Fruit fly (Drosophila melanogaster) whole organism, wandering third instar larva: Measurements from ENCODE around the gene CG34008.

Experiments used
- Abd-B ChIP-seq: fragments of >200 bp; optimal IDR thresholded peaks from 2 replicates; lab custom pipeline; 2017; ENCODE audit warnings: missing biosample characterization, missing genetic modification characterization
- HLH106 ChIP-seq: fragments of 200-800 bp; optimal IDR thresholded peaks from 3 replicates; lab custom pipeline; 2019; ENCODE audit warnings: missing biosample characterization, mild to moderate bottlenecking, missing genetic modification characterization, moderate library complexity
- foxo ChIP-seq, 2 experiments: fragments of 200-800 bp; sonication (Bioruptor generic); optimal IDR thresholded peaks; 2 replicates in 1 of 2; 3 replicates in 1 of 2; lab custom pipeline; 2016 to 2017; ENCODE audit warnings: missing biosample characterization in 2 of 2, missing genetic modification characterization in 2 of 2

DNA sequence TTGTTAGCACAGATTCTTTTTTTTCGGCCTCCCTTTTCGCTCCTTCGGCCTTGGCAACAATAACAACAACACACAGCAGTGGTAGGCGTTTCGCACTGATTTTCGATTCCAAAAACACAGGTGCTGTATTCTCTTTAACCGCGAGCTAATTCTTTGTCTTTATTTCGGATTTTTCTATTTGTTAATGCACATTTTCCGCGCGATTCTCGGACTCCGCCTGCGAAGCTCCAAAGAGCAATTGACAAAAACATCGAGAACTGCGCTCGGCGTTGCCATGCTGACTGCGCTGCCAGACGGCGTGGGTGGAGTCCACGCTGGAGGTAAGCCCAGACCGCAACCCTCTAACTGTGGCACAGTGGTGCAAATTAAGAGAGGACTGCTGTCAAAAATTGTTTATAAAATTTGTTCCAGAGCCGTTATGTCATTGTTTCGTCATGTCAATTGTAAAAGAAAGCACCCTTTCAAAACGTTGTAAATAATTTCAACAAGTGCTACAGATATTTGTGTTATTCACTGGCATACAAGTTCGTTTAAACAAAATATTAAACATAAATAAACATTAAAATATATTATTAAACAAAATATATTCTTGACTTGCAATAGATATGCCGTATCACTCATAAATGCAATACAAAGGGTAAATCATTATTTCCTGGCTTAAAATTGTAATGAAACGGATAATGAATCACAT lies 23.8 kb downstream of the CG34008 start, which contains the start of the genes DPCoAC and CG5180:
- peak; percentile 34 to 44 for TF ChIP-seq foxo (GFP tag; optimal IDR thresholded peaks at IDR 0.05; lab: Kevin White, UChicago)
- no peak for TF ChIP-seq Abd-B (GFP tag; lab: Kevin White, UChicago)
- peak; percentile 63 for TF ChIP-seq HLH106 (tag; lab: Kevin White, UChicago)
